Worm (Caenorhabditis elegans) whole organism, L3 larva: ENCODE results near the gene T02B11.8.

Experiments used
- nhr-11 ChIP-seq: fragments of 150-350 bp; optimal IDR thresholded peaks from 2 replicates; lab custom pipeline; 2014; ENCODE audit warnings: missing biosample characterization, missing genetic modification characterization
- nhr-237 ChIP-seq: fragments of 150-350 bp; optimal IDR thresholded peaks from 2 replicates; lab custom pipeline; 2014; ENCODE audit warnings: missing biosample characterization, missing genetic modification characterization
- nhr-77 ChIP-seq: fragments of 150-350 bp; optimal IDR thresholded peaks from 2 replicates; lab custom pipeline; 2014; ENCODE audit warnings: missing biosample characterization, missing genetic modification characterization

- TF ChIP-seq nhr-77 (tag; lab: Kevin White, UChicago), result no peak
- TF ChIP-seq nhr-11 (tag; lab: Kevin White, UChicago), result no peak
- TF ChIP-seq nhr-237 (tag; lab: Kevin White, UChicago), result no peak
Observed at ce11 chrV:878567-878966, at the start of gene T02B11.8.
